Worm (Caenorhabditis elegans) whole organism, mixed stage, embryonic: ENCODE data around the gene F54D8.6.

Experiments
- blmp-1 ChIP-seq: fragments of 150-350 bp; optimal IDR thresholded peaks from 2 replicates; lab custom pipeline; 2014; ENCODE audit warnings: missing biosample characterization, missing genetic modification characterization
- ceh-83 ChIP-seq: fragments of 200-800 bp; sonication (Bioruptor generic); optimal IDR thresholded peaks from 2 replicates; lab custom pipeline; 2018; ENCODE audit warnings: mild to moderate bottlenecking, missing genetic modification characterization, missing compliant biosample characterization
- drap-1 ChIP-seq: fragments of 200-800 bp; sonication (Bioruptor generic); optimal IDR thresholded peaks from 3 replicates; lab custom pipeline; 2018; ENCODE audit warnings: mild to moderate bottlenecking, missing genetic modification characterization, missing compliant biosample characterization
- elt-3 ChIP-seq: fragments of 150-350 bp; optimal IDR thresholded peaks from 2 replicates; lab custom pipeline; 2014; ENCODE audit warnings: missing biosample characterization, missing genetic modification characterization
- lin-13 ChIP-seq: fragments of 150-350 bp; optimal IDR thresholded peaks from 2 replicates; lab custom pipeline; 2014; ENCODE audit warnings: missing biosample characterization, missing genetic modification characterization
- lsy-2 ChIP-seq: fragments of 150-350 bp; optimal IDR thresholded peaks from 2 replicates; lab custom pipeline; 2014; ENCODE audit warnings: missing biosample characterization, missing genetic modification characterization
- nhr-12 ChIP-seq: fragments of 150-350 bp; optimal IDR thresholded peaks from 2 replicates; lab custom pipeline; 2014; ENCODE audit warnings: missing biosample characterization, missing genetic modification characterization
- nhr-28 ChIP-seq: fragments of 150-350 bp; optimal IDR thresholded peaks from 2 replicates; lab custom pipeline; 2014; ENCODE audit warnings: missing biosample characterization, missing genetic modification characterization
- unc-62 ChIP-seq: fragments of 150-350 bp; optimal IDR thresholded peaks from 2 replicates; lab custom pipeline; 2014; ENCODE audit warnings: missing biosample characterization, missing genetic modification reagents, missing genetic modification characterization

ce11 chrIII:5137685-5138084, 34.9 kb downstream of the F54D8.6 start:
- TF ChIP-seq drap-1 (GFP tag; lab: Kevin White, UChicago) (no peak), elt-3 (tag; lab: Kevin White, UChicago) (no peak), nhr-12 (tag; lab: Kevin White, UChicago) (no peak), unc-62 (no peak), nhr-28 (no peak), lsy-2 (tag; lab: Kevin White, UChicago) (no peak), lin-13 (tag; lab: Kevin White, UChicago) (no peak), blmp-1 (tag; lab: Kevin White, UChicago) (no peak), ceh-83 (no peak)
